Worm (Caenorhabditis elegans) whole organism, early embryonic: ENCODE measurements around the gene T04F8.2.

Experiments used
- B0310.2 ChIP-seq: sonication (generic microtip); optimal IDR thresholded peaks from 2 replicates; lab custom pipeline; 2016; ENCODE audit warnings: mild to moderate bottlenecking, missing genetic modification characterization, missing compliant biosample characterization
- F13C5.2 ChIP-seq: sonication (generic microtip); optimal IDR thresholded peaks from 2 replicates; lab custom pipeline; 2017; ENCODE audit warnings: mild to moderate bottlenecking, missing genetic modification characterization, inconsistent platforms, missing compliant biosample characterization
- aly-1 ChIP-seq: sonication (generic microtip); optimal IDR thresholded peaks from 2 replicates; lab custom pipeline; 2016; ENCODE audit warnings: missing genetic modification characterization, missing compliant biosample characterization
- ama-1 ChIP-seq: fragments of 150-350 bp; optimal IDR thresholded peaks from 2 replicates; lab custom pipeline; 2014
- ceh-13 ChIP-seq: fragments of 200-800 bp; sonication (Bioruptor generic); optimal IDR thresholded peaks from 2 replicates; lab custom pipeline; 2018; ENCODE audit warnings: mild to moderate bottlenecking, missing genetic modification characterization, missing compliant biosample characterization
- ceh-36 ChIP-seq: sonication (generic microtip); optimal IDR thresholded peaks from 2 replicates; lab custom pipeline; 2016; ENCODE audit warnings: missing genetic modification characterization, inconsistent platforms, missing compliant biosample characterization
- ets-7 ChIP-seq: sonication (generic microtip); optimal IDR thresholded peaks from 2 replicates; lab custom pipeline; 2016; ENCODE audit warnings: missing genotype, missing genetic modification characterization, missing compliant biosample characterization
- flt-1 ChIP-seq: fragments of 200-800 bp; sonication (Bioruptor generic); IDR thresholded peaks from 2 replicates; pipeline ENCODE4 v1.3.6; 2022; ENCODE audit warnings: missing genetic modification characterization, missing compliant biosample characterization
- hmbx-1 ChIP-seq: sonication (generic microtip); optimal IDR thresholded peaks from 2 replicates; lab custom pipeline; 2016; ENCODE audit warnings: mild to moderate bottlenecking, missing genetic modification characterization, missing compliant biosample characterization
- hmg-4 ChIP-seq: fragments of 200-800 bp; sonication (Bioruptor generic); optimal IDR thresholded peaks from 2 replicates; lab custom pipeline; 2018; ENCODE audit warnings: mild to moderate bottlenecking, missing genetic modification characterization, missing compliant biosample characterization
- hnd-1 ChIP-seq: sonication (generic microtip); optimal IDR thresholded peaks from 2 replicates; lab custom pipeline; 2016; ENCODE audit warnings: missing genetic modification characterization, missing compliant biosample characterization
- pes-1 ChIP-seq: fragments of 200-800 bp; sonication (Bioruptor generic); IDR thresholded peaks from 2 replicates; pipeline ENCODE4 v1.3.6; 2022; ENCODE audit warnings: missing genetic modification reagents, missing genetic modification characterization, missing compliant biosample characterization
- scrt-1 ChIP-seq: fragments of 200-800 bp; sonication (Bioruptor generic); IDR thresholded peaks from 2 replicates; pipeline ENCODE4 v1.3.6; 2022; ENCODE audit warnings: missing genetic modification characterization, missing compliant biosample characterization
- sea-1 ChIP-seq: fragments of 200-800 bp; sonication (Bioruptor generic); conservative IDR thresholded peaks from 2 replicates; pipeline ENCODE4 v1.3.6; 2022; ENCODE audit warnings: missing genetic modification characterization, missing compliant biosample characterization
- tbx-11 ChIP-seq: fragments of 200-800 bp; sonication (Bioruptor generic); IDR thresholded peaks from 2 replicates; pipeline ENCODE4 v1.3.6; 2022; ENCODE audit warnings: missing genetic modification characterization, missing compliant biosample characterization
- tbx-37 ChIP-seq: fragments of 200-800 bp; sonication (Bioruptor generic); conservative IDR thresholded peaks from 2 replicates; pipeline ENCODE4 v1.3.6; 2022; ENCODE audit warnings: missing genetic modification reagents, missing genetic modification characterization, missing compliant biosample characterization
- tra-4 ChIP-seq: sonication (generic microtip); optimal IDR thresholded peaks from 2 replicates; lab custom pipeline; 2017; ENCODE audit warnings: missing genetic modification characterization, missing compliant biosample characterization

Gene T04F8.2

DNA sequence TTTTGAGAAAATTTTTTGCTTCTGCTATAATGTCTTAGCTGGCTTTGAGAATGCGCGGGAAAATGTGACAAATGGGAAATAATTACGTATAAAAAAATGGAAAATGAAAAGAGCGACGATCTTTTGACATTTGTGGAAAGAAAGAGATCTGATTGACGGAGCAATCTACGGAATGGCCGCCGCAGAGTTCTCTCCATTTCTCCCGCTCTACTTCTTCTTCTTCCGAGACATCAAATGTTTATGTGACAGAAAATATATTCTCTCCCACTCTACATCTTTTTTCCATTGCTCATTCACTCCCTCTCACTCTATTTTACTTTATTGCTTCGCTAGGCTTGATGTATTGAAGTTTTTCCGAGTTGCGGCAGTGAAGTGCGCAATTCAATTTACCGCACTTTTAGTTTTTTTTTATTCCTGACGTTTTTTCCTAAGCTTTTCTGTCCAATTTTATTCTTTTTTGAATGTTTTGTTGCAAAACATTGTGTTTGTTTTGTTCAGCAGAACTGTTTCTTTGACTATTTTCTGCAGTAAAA, 15.8 kb downstream of the T04F8.2 start:
- TF ChIP-seq hmg-4 (GFP tag; lab: Kevin White, UChicago), result no peak
- TF ChIP-seq flt-1 (GFP tag; lab: Robert Waterston, UW), result no peak
- no peak for TF ChIP-seq pes-1 (GFP tag; lab: Robert Waterston, UW)
- no peak for TF ChIP-seq ceh-13

DNA sequence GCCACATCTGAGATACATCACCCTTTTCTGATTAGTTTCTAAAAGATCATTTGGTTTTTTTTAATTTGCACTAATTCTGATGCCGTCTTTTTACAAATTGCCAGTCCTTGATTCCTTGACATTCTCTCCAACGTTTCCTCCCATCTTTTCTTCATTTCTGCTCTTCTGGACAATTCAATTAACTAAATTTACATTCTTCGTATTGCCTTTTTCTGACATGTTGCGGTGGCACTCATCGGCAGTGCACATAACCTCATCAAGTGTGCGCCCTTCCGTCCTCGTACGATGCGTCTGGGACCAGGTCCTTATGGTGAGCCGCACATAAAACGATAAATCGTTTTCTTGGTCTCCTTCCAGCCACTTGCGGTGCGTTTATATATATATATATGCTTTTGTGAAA, 17.4 kb downstream of the T04F8.2 start:
- TF ChIP-seq F13C5.2 (no peak), hmbx-1 (tag; lab: Kevin White, UChicago) (no peak), aly-1 (tag; lab: Kevin White, UChicago) (no peak), scrt-1 (GFP tag; lab: Robert Waterston, UW) (no peak), tra-4 (tag; lab: Kevin White, UChicago) (no peak), B0310.2 (tag; lab: Kevin White, UChicago) (no peak), ama-1 (lab: Kevin White, UChicago) (no peak), ceh-36 (tag; lab: Kevin White, UChicago) (no peak), flt-1 (GFP tag; lab: Robert Waterston, UW) (no peak), hnd-1 (no peak), ceh-13 (no peak), ets-7 (no peak), tbx-11 (GFP tag; lab: Robert Waterston, UW) (no peak)

DNA sequence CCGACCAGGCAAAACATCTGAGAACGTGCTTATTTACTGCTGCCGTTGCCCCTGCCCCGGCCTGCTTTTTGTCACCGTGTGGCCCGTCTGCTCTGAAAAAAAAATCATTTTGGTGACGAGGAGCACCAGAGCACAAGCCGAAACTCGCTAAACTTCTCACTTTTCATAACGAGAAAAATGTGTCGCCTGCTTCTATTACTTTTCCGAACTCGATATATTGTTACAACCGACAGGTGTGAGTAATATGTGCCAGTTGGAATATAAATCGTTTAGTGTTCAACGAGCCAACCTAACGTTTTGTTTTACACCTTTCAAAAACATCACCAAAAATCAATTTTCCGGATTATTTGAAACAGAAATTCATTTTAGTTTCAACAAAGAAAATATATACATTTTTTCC, 18.6 kb downstream of the T04F8.2 start:
- TF ChIP-seq ets-7 (no peak), ceh-36 (tag; lab: Kevin White, UChicago) (no peak), aly-1 (tag; lab: Kevin White, UChicago) (no peak), B0310.2 (tag; lab: Kevin White, UChicago) (no peak), tbx-37 (GFP tag; lab: Robert Waterston, UW) (no peak), pes-1 (GFP tag; lab: Robert Waterston, UW) (no peak), ama-1 (lab: Kevin White, UChicago) (no peak), hnd-1 (no peak), flt-1 (GFP tag; lab: Robert Waterston, UW) (no peak), ceh-13 (no peak), hmg-4 (GFP tag; lab: Kevin White, UChicago) (no peak), hmbx-1 (tag; lab: Kevin White, UChicago) (no peak)

DNA sequence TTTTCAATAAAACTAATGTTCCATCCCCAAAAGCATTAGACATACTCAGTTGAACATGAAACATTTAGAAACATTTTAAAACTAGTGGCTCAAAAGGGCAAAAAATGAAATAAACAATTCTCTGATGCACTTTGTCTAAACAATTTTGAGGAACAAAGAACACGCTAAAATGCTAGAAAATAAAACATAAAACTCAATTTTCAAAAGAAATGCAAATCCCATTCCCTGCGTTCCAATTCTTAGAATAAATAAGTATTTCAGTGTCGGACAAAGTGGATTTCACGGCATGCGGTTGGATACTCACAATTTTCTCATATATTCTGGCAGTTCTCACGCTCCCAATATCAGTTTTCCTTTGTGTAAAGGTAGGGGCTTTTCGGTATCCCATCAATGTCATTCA, 23.1 kb downstream of the T04F8.2 start:
- TF ChIP-seq hmbx-1 (tag; lab: Kevin White, UChicago) (no peak), hmg-4 (GFP tag; lab: Kevin White, UChicago) (no peak), aly-1 (tag; lab: Kevin White, UChicago) (no peak), B0310.2 (tag; lab: Kevin White, UChicago) (no peak), pes-1 (GFP tag; lab: Robert Waterston, UW) (no peak), tra-4 (tag; lab: Kevin White, UChicago) (no peak), tbx-11 (GFP tag; lab: Robert Waterston, UW) (no peak), F13C5.2 (no peak), hnd-1 (no peak), tbx-37 (GFP tag; lab: Robert Waterston, UW) (no peak), sea-1 (GFP tag; lab: Robert Waterston, UW) (no peak), ceh-36 (tag; lab: Kevin White, UChicago) (no peak), flt-1 (GFP tag; lab: Robert Waterston, UW) (no peak)

DNA sequence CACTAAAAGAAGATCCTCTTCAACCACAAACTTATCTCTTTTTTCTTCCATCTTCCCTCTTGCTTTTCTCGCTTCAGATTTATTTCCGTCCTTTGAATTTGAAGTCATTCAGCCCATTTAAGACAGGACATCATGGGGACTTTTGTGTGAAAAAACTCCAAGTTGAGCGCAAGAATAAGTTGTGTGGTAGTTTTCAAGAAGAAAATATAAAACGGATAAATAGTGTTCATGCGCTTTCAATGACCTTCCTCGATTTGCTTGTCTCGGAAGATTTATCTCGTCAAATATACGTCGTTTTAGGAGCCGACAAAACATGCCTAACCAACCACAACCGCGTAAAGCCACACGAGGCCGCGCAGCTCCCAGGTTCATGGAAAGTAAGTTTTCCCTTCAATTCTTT, 24.3 kb downstream of the T04F8.2 start, which contains the start of gene sto-6:
TSS of gene sto-6 (plus strand) at position 301 of the 400 bp plus-strand sequence.
- no peak for TF ChIP-seq ceh-36 (tag; lab: Kevin White, UChicago)
- TF ChIP-seq scrt-1 (GFP tag; lab: Robert Waterston, UW), result no peak
- no peak for TF ChIP-seq ceh-13
- TF ChIP-seq flt-1 (GFP tag; lab: Robert Waterston, UW), result no peak
- TF ChIP-seq tra-4 (tag; lab: Kevin White, UChicago), result no peak
- no peak for TF ChIP-seq pes-1 (GFP tag; lab: Robert Waterston, UW)
- no peak for TF ChIP-seq aly-1 (tag; lab: Kevin White, UChicago)
- no peak for TF ChIP-seq sea-1 (GFP tag; lab: Robert Waterston, UW)

DNA sequence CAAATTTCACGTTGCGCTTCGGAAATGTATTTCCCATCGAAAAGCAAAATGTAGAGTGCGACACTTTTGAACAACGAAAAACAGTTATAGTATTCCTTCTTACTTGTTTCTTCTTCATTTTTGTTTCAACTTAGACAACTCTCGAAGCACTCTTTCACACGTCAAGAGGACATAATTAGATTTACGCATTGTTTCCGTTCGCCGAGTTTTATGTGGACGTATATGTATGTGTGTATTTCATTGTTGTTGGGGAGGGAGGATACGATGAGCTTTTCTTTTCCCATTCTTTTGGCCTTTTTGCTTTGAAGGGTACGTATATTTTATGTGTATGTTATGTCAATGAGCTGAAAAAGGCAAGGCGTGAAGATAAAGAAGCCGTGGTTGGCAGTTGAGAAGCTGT, 25.9 kb downstream of the T04F8.2 start:
- no peak for TF ChIP-seq tra-4 (tag; lab: Kevin White, UChicago)
- no peak for TF ChIP-seq tbx-37 (GFP tag; lab: Robert Waterston, UW)
- TF ChIP-seq hmbx-1 (tag; lab: Kevin White, UChicago), result no peak
- TF ChIP-seq scrt-1 (GFP tag; lab: Robert Waterston, UW), result no peak
- no peak for TF ChIP-seq aly-1 (tag; lab: Kevin White, UChicago)
- no peak for TF ChIP-seq hmg-4 (GFP tag; lab: Kevin White, UChicago)
- TF ChIP-seq hnd-1, result no peak
- TF ChIP-seq pes-1 (GFP tag; lab: Robert Waterston, UW), result no peak
- TF ChIP-seq tbx-11 (GFP tag; lab: Robert Waterston, UW), result no peak
- TF ChIP-seq ama-1 (lab: Kevin White, UChicago), result no peak
- TF ChIP-seq ceh-13, result no peak
- no peak for TF ChIP-seq ets-7
- TF ChIP-seq B0310.2 (tag; lab: Kevin White, UChicago), result no peak

DNA sequence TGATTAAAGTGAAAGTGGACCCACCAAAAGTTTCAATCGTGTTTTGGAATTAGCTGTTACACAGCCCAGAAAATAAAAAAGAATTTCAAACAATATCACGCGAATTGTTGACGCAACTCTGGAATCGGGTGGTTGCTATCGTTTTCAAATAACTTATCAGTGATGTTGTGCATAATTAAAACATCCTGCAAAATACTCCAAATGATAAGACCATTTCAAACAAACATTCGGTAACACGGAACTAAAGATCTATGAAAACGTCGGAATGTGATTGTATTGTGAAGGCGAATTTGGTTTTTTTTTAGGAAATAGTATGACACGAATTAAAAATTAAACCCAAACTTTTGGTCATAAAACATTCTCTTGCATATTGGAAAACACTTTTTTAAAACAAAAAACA, 27.8 kb downstream of the T04F8.2 start, which contains the start of gene spp-30:
TSS of gene spp-30 (minus strand) at position 101 of the 400 bp plus-strand sequence.
- no peak for TF ChIP-seq ama-1 (lab: Kevin White, UChicago)
- TF ChIP-seq scrt-1 (GFP tag; lab: Robert Waterston, UW), result no peak
- TF ChIP-seq hnd-1, result no peak
- TF ChIP-seq F13C5.2, result no peak
- no peak for TF ChIP-seq ets-7
- TF ChIP-seq hmg-4 (GFP tag; lab: Kevin White, UChicago), result no peak
- no peak for TF ChIP-seq ceh-13
- TF ChIP-seq aly-1 (tag; lab: Kevin White, UChicago), result no peak
- TF ChIP-seq flt-1 (GFP tag; lab: Robert Waterston, UW), result no peak
- no peak for TF ChIP-seq hmbx-1 (tag; lab: Kevin White, UChicago)
- no peak for TF ChIP-seq sea-1 (GFP tag; lab: Robert Waterston, UW)
- no peak for TF ChIP-seq pes-1 (GFP tag; lab: Robert Waterston, UW)
- no peak for TF ChIP-seq tra-4 (tag; lab: Kevin White, UChicago)
- no peak for TF ChIP-seq ceh-36 (tag; lab: Kevin White, UChicago)
- no peak for TF ChIP-seq tbx-11 (GFP tag; lab: Robert Waterston, UW)
- TF ChIP-seq B0310.2 (tag; lab: Kevin White, UChicago), result no peak
